Worm (Caenorhabditis elegans) whole organism, L4/young adult: Measurements from ENCODE around the gene C14E2.11.

Source experiments
- W03F9.2 ChIP-seq: fragments of 150-350 bp; optimal IDR thresholded peaks from 2 replicates; lab custom pipeline; 2014; ENCODE audit warnings: missing biosample characterization, missing genetic modification characterization
- dao-5 ChIP-seq: sonication (generic microtip); optimal IDR thresholded peaks from 2 replicates; lab custom pipeline; 2016; ENCODE audit warnings: missing genotype, missing genetic modification characterization, moderate library complexity, missing compliant biosample characterization
- him-1 ChIP-seq: sonication (generic microtip); optimal IDR thresholded peaks from 2 replicates; lab custom pipeline; 2016; ENCODE audit warnings: missing genotype, missing genetic modification reagents, missing genetic modification characterization, missing compliant biosample characterization

Gene C14E2.11

DNA sequence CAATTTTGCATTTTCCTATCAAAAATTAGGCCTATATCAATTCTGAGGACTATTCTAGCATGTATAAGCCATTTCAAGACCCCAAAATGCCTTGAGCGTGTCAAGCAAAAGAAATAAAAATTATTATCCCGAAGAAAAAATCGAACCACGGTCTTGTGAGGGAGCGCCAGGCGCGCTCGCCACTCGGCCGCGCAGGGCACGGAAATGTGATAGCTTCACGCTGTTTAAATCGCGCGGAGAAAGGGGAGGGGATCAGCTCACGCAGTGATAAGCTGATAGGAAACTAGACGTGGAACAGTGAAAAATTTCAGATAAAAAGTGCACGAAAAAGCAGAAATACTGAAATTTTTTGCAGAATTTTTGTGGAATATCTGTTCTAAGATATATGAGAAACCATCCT is 36.4 kb downstream of the C14E2.11 start:
- TF ChIP-seq W03F9.2 (no peak), him-1 (tag; lab: Kevin White, UChicago) (peak; percentile 45), dao-5 (tag; lab: Kevin White, UChicago) (peak; percentile 58)

DNA sequence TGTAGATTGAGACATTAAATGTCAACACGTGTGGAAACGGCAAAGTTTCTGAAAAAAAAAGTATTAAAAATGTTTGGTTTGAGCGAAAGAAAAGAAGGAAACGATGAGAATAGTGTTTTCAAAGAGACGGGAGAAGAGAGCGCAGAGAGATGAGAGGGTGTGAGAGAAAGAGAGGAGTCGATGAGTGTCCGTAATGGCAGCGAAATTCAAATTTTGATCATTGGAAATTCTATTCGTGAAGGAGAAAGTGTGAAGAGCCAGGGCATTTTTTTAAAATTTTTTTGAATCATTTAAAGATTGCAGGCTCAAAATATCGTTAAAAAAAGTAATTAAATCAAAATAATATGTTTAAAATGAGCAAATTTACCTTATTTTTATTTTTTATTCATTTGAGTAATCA is 44.2 kb downstream of the C14E2.11 start, which contains the start of gene T26C11.4:
TSS of gene T26C11.4 (minus strand) at position 54 of the 400 bp plus-strand sequence.
- TF ChIP-seq him-1 (tag; lab: Kevin White, UChicago) (no peak), dao-5 (tag; lab: Kevin White, UChicago) (no peak), W03F9.2 (no peak)

DNA sequence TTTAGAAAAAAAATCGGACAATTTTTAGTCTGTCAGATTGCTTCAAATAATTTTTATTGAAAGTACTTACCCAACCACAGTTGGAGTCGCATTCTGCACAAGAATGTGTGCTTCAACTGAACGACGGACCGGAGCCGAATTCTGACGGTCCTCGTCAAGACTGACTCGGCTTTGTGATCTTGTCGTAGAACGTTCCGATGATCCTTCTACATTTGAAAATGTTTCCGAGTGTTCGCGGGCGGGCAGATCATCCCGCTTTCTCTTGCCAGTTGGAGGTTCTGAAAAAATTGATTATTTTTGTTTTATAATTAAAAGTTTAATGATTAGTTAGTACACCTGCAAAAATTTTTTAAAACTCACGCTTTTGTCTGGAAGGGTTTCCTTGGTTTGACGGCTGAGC is 46.4 kb downstream of the C14E2.11 start:
- TF ChIP-seq W03F9.2 (no peak), him-1 (tag; lab: Kevin White, UChicago) (no peak), dao-5 (tag; lab: Kevin White, UChicago) (no peak)

DNA sequence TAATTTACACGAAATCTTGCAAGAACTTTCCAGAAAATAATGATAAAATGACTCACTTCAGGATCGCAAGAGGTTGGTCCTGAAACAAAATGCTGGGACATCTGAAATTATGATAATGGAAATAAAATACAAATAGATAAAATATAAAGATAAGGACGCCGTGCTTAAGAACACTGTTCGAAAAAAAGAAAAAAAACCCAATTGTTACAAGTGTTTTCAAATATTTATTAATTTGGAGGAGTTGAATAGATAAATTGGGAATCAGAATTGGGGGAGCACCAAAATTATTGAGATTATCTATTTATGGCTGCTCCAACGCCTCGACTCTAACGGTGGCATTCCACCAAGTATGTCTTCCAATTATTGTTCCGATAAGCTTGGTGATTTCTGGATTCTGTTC is 47.3 kb downstream of the C14E2.11 start, which contains the start of gene ceh-41:
TSS of gene ceh-41 (minus strand) at position 101 of the 400 bp plus-strand sequence.
- TF ChIP-seq him-1 (tag; lab: Kevin White, UChicago), result no peak
- TF ChIP-seq dao-5 (tag; lab: Kevin White, UChicago), result no peak
- TF ChIP-seq W03F9.2, result no peak

DNA sequence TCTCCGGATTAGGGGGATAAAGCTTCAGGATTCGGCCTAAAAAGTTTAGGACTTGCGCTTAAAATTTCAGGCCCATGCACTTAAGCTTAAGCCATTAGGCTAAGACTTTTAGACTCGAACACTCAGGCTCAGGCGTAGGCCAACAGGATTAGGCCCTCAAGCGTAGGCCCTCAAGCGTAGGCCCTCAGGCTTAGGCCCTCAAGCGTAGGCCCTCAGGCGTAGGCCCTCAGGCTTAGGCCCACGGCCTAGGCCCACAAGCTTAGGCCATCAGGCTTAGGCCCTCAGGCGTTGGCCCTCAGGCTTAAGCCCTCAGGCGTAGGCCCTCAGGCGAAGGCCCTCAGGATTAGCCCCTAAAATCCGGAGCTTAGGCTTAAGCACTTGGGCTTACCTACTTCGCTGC is 49.3 kb downstream of the C14E2.11 start:
- TF ChIP-seq W03F9.2 (no peak), dao-5 (tag; lab: Kevin White, UChicago) (no peak), him-1 (tag; lab: Kevin White, UChicago) (no peak)

DNA sequence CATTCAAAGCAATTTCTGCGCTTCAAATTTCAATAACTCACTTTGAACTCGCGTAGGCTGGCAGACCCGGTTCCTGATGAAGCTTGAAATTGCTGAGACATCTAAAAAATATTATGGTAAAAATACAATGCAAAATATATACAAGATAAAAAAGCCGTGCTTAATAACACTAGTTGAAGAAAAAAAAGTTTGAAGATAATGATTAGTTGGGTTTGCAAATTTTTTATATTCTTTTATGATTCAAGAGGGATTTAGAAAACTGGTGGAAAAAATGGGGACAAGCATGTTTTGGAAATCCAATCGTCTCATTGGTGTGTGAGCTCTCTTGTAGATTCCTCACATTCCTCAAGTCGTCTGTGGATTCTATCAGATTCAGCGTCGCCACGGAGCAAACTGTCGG is 51.4 kb downstream of the C14E2.11 start, which contains the start of gene ceh-21:
TSS of gene ceh-21 (minus strand) at position 101 of the 400 bp plus-strand sequence.
- no peak for TF ChIP-seq him-1 (tag; lab: Kevin White, UChicago)
- TF ChIP-seq dao-5 (tag; lab: Kevin White, UChicago), result no peak
- no peak for TF ChIP-seq W03F9.2

DNA sequence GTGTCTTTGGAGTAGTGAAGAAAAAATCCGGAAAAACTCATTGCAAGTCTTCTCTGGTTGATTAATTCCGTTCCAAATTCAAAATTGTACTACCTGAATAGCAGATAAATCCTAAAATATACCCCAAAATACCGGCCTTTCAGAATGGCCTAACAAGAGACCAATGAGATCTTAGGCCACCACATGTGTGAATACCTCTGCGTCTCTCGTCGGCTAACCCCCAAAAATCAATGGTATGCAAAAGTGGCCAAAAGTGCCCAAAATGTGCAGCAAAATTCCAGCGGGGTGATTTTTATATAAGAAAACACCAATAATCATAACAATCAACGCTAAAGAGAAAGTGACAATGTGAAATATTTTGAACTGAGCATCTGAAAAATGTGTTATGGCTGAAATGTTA is 52.3 kb downstream of the C14E2.11 start, which contains the start of gene T26C11.9:
TSS of gene T26C11.9 (minus strand) at position 254 of the 400 bp plus-strand sequence.
- no peak for TF ChIP-seq dao-5 (tag; lab: Kevin White, UChicago)
- no peak for TF ChIP-seq him-1 (tag; lab: Kevin White, UChicago)
- no peak for TF ChIP-seq W03F9.2
